Worm (Caenorhabditis elegans) whole organism, L4 larva: ENCODE measurements around the gene srh-21.

Source experiments
- F10B5.3 ChIP-seq: sonication (generic microtip); optimal IDR thresholded peaks from 2 replicates; lab custom pipeline; 2016; ENCODE audit warnings: mild to moderate bottlenecking, missing genetic modification characterization, missing compliant biosample characterization
- F44E2.7 ChIP-seq: fragments of 200-800 bp; sonication (Bioruptor generic); IDR thresholded peaks from 2 replicates; pipeline ENCODE4 v2.1.2; 2022; ENCODE audit warnings: missing genetic modification characterization, missing compliant biosample characterization
- T26A8.4 ChIP-seq: fragments of 200-800 bp; sonication (Bioruptor generic); IDR thresholded peaks from 2 replicates; pipeline ENCODE4 v1.3.6; 2022; ENCODE audit warnings: missing genetic modification characterization, missing compliant biosample characterization
- aha-1 ChIP-seq: fragments of 150-350 bp; peaks from one replicate; lab custom pipeline; 2014; ENCODE audit warnings: missing biosample characterization, missing genetic modification characterization
- ama-1 ChIP-seq: fragments of 150-350 bp; optimal IDR thresholded peaks from 2 replicates; lab custom pipeline; 2014; ENCODE audit warnings: inconsistent platforms, mixed read lengths
- ceh-20 ChIP-seq: fragments of 200-800 bp; sonication (Bioruptor generic); IDR thresholded peaks from 2 replicates; pipeline ENCODE4 v1.3.6; 2022; ENCODE audit warnings: missing genetic modification reagents, missing genetic modification characterization, missing compliant biosample characterization
- ceh-32 ChIP-seq: sonication (generic microtip); optimal IDR thresholded peaks from 2 replicates; lab custom pipeline; 2016; ENCODE audit warnings: mild to moderate bottlenecking, missing genetic modification characterization, missing compliant biosample characterization; ENCODE audit not compliant: poor library complexity
- ceh-82 ChIP-seq: sonication (generic microtip); optimal IDR thresholded peaks from 2 replicates; lab custom pipeline; 2017; ENCODE audit warnings: missing biosample characterization, missing genetic modification characterization
- cey-2 ChIP-seq: sonication (generic microtip); optimal IDR thresholded peaks from 3 replicates; lab custom pipeline; 2017; ENCODE audit warnings: missing genetic modification characterization, mild to moderate bottlenecking, missing compliant biosample characterization, antibody characterized with exemption, borderline replicate concordance; ENCODE audit not compliant: insufficient read depth
- daf-16 ChIP-seq, 3 experiments: sonication (generic microtip); optimal IDR thresholded peaks; 2 replicates each; lab custom pipeline; 2016 to 2017; ENCODE audit warnings: missing genetic modification characterization in 3 of 3, missing genetic modification reagents in 3 of 3, mild to moderate bottlenecking in 2 of 3, missing compliant biosample characterization in 2 of 3, missing biosample characterization in 1 of 3, moderate library complexity in 1 of 3
- dmd-6 ChIP-seq: fragments of 200-800 bp; sonication (Bioruptor generic); IDR thresholded peaks from 2 replicates; pipeline ENCODE4 v1.3.6; 2022; ENCODE audit warnings: missing genetic modification reagents, missing genetic modification characterization, missing compliant biosample characterization
- dve-1 ChIP-seq: sonication (generic microtip); optimal IDR thresholded peaks from 2 replicates; lab custom pipeline; 2017; ENCODE audit warnings: antibody characterized with exemption, mild to moderate bottlenecking, missing genetic modification characterization, missing compliant biosample characterization; ENCODE audit not compliant: insufficient read depth
- gei-8 ChIP-seq: fragments of 200-800 bp; sonication (Bioruptor generic); optimal IDR thresholded peaks from 2 replicates; lab custom pipeline; 2018; ENCODE audit warnings: mild to moderate bottlenecking, missing genetic modification characterization, missing compliant biosample characterization
- hlh-11 ChIP-seq: fragments of 200-800 bp; sonication (Bioruptor generic); optimal IDR thresholded peaks from 2 replicates; lab custom pipeline; 2018; ENCODE audit warnings: mild to moderate bottlenecking, missing genetic modification characterization, missing compliant biosample characterization
- hlh-30 ChIP-seq: sonication (generic microtip); optimal IDR thresholded peaks from 2 replicates; lab custom pipeline; 2017; ENCODE audit warnings: antibody characterized with exemption, mild to moderate bottlenecking, missing genetic modification characterization, missing compliant biosample characterization; ENCODE audit not compliant: insufficient read depth
- jun-1 ChIP-seq: fragments of 150-350 bp; optimal IDR thresholded peaks from 2 replicates; lab custom pipeline; 2014; ENCODE audit warnings: missing biosample characterization, missing genetic modification reagents, missing genetic modification characterization
- lim-7 ChIP-seq: fragments of 200-800 bp; sonication (Bioruptor generic); IDR thresholded peaks from 2 replicates; pipeline ENCODE4 v1.3.6; 2022; ENCODE audit warnings: missing genetic modification characterization, missing compliant biosample characterization
- lin-1 ChIP-seq: fragments of 200-800 bp; sonication (Bioruptor generic); IDR thresholded peaks from 2 replicates; pipeline ENCODE4 v1.3.6; 2022; ENCODE audit warnings: missing genetic modification reagents, missing genetic modification characterization, missing compliant biosample characterization
- lin-38 ChIP-seq: fragments of 200-800 bp; sonication (Bioruptor generic); IDR thresholded peaks from 2 replicates; pipeline ENCODE4 v1.3.6; 2022; ENCODE audit warnings: missing genetic modification reagents, missing genetic modification characterization, missing compliant biosample characterization
- mdl-1 ChIP-seq, 2 experiments: fragments of 150-350 bp in 1 of 2; sonication (generic microtip) in 1 of 2; optimal IDR thresholded peaks; 2 replicates each; lab custom pipeline; 2014 to 2017; ENCODE audit warnings: missing biosample characterization in 2 of 2, missing genetic modification characterization in 2 of 2
- mes-2 ChIP-seq: sonication (generic microtip); optimal IDR thresholded peaks from 2 replicates; lab custom pipeline; 2016; ENCODE audit warnings: missing genotype, mild to moderate bottlenecking, missing genetic modification characterization, missing compliant biosample characterization; ENCODE audit not compliant: poor library complexity, severe bottlenecking
- mxl-3 ChIP-seq: fragments of 200-800 bp; sonication (Bioruptor generic); optimal IDR thresholded peaks from 2 replicates; lab custom pipeline; 2018; ENCODE audit warnings: mild to moderate bottlenecking, missing genetic modification characterization, missing compliant biosample characterization
- nhr-10 ChIP-seq: fragments of 150-350 bp; optimal IDR thresholded peaks from 2 replicates; lab custom pipeline; 2014; ENCODE audit warnings: missing biosample characterization, missing genetic modification characterization
- nhr-102 ChIP-seq: sonication (generic microtip); optimal IDR thresholded peaks from 2 replicates; lab custom pipeline; 2016; ENCODE audit warnings: mild to moderate bottlenecking, missing genetic modification characterization, moderate library complexity, missing compliant biosample characterization
- nhr-25 ChIP-seq: sonication (generic microtip); optimal IDR thresholded peaks from 2 replicates; lab custom pipeline; 2017; ENCODE audit warnings: missing genetic modification characterization, mild to moderate bottlenecking, missing compliant biosample characterization, antibody characterized with exemption, moderate library complexity, borderline replicate concordance; ENCODE audit not compliant: insufficient read depth
- nhr-28 ChIP-seq: fragments of 150-350 bp; optimal IDR thresholded peaks from 2 replicates; lab custom pipeline; 2014; ENCODE audit warnings: missing biosample characterization, missing genetic modification characterization
- nhr-48 ChIP-seq: sonication (generic microtip); optimal IDR thresholded peaks from 2 replicates; lab custom pipeline; 2016; ENCODE audit warnings: mild to moderate bottlenecking, missing genetic modification characterization, missing compliant biosample characterization
- php-3 ChIP-seq: fragments of 200-800 bp; sonication (Bioruptor generic); IDR thresholded peaks from 2 replicates; pipeline ENCODE4 v1.3.6; 2022; ENCODE audit warnings: missing genetic modification reagents, missing genetic modification characterization, missing compliant biosample characterization
- pqm-1 ChIP-seq: sonication (generic microtip); optimal IDR thresholded peaks from 2 replicates; lab custom pipeline; 2017; ENCODE audit warnings: missing biosample characterization, missing genetic modification characterization
- saeg-2 ChIP-seq: fragments of 200-800 bp; sonication (Bioruptor generic); IDR thresholded peaks from 2 replicates; pipeline ENCODE4 v1.3.6; 2022; ENCODE audit warnings: missing genetic modification reagents, missing genetic modification characterization, missing compliant biosample characterization
- set-16 ChIP-seq: fragments of 200-800 bp; sonication (Bioruptor generic); IDR thresholded peaks from 2 replicates; pipeline ENCODE4 v1.3.6; 2022; ENCODE audit warnings: missing genetic modification reagents, missing genetic modification characterization, missing compliant biosample characterization
- spr-1 ChIP-seq: sonication (generic microtip); optimal IDR thresholded peaks from 2 replicates; lab custom pipeline; 2016; ENCODE audit warnings: mild to moderate bottlenecking, missing genetic modification characterization, missing compliant biosample characterization
- vab-7 ChIP-seq: fragments of 200-800 bp; sonication (Bioruptor generic); IDR thresholded peaks from 2 replicates; pipeline ENCODE4 v1.3.6; 2022; ENCODE audit warnings: missing genetic modification reagents, missing genetic modification characterization, missing compliant biosample characterization
- zfp-2 ChIP-seq: sonication (generic microtip); optimal IDR thresholded peaks from 2 replicates; lab custom pipeline; 2016; ENCODE audit warnings: mild to moderate bottlenecking, missing genetic modification characterization, missing compliant biosample characterization
- zip-11 ChIP-seq: fragments of 200-800 bp; sonication (Bioruptor generic); IDR thresholded peaks from 2 replicates; pipeline ENCODE4 v1.3.6; 2022; ENCODE audit warnings: missing genetic modification characterization, missing compliant biosample characterization

srh-21 gene

ce11 chrV:4914879-4915278 lies 11.6 kb upstream of the srh-21 start, which contains the start of gene H23N18.6:
TSS of gene H23N18.6 (minus strand) at chrV:4915079.
- peak; percentile 69 for TF ChIP-seq nhr-28
- TF ChIP-seq pqm-1 (tag; lab: Kevin White, UChicago) = peak; percentile 77
- TF ChIP-seq hlh-11 (tag; lab: Kevin White, UChicago) = peak; percentile 28
- no peak for TF ChIP-seq daf-16 (GFP tag; optimal IDR thresholded peaks at IDR 0.05; lab: Kevin White, UChicago)
- TF ChIP-seq daf-16 (tag; optimal IDR thresholded peaks at IDR 0.05; lab: Kevin White, UChicago) = no peak
- TF ChIP-seq dmd-6 (GFP tag; lab: Robert Waterston, UW) = 0 out of 2 replicates have a peak, but pooled peaks have one; percentile 9
- TF ChIP-seq lim-7 (GFP tag; lab: Robert Waterston, UW) = no peak
- peak; percentile 4 for TF ChIP-seq aha-1 (tag; lab: Kevin White, UChicago)
- TF ChIP-seq php-3 = peak; percentile 48; the same call in 1 of the 2 replicates
- no peak for TF ChIP-seq F10B5.3

DNA sequence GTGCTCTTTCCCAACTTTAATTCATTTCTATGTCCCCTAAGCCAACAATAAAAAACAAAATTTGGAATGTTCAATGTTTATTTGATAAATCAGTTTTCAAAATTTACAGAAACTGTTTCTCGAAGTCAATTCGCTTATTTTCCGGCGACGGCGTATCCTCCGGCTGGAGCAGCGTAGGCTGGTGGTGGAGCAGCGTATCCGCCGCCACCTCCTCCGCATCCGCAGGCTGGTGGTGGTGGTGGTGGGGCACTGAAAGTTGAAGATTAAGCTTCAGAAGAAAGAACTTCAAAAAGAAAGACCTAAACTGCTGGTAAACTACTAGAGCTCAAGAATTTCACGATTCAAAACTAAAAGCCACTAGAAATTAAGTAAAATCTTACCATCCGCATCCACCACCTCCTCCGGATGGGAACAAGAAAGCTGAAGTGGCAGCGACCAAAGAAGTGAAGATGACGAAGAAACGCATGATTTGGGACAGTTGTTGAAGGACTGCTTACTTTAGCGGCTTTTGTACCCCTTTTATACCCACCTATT lies 8.3 kb upstream of the srh-21 start, which contains the start of gene C02E7.7:
Gene C02E7.7, minus strand, starts transcription at position 484 of the 534 bp plus-strand sequence.
- TF ChIP-seq set-16 (GFP tag; lab: Robert Waterston, UW) (peak; percentile 80), lin-1 (GFP tag; lab: Robert Waterston, UW) (no peak)

DNA sequence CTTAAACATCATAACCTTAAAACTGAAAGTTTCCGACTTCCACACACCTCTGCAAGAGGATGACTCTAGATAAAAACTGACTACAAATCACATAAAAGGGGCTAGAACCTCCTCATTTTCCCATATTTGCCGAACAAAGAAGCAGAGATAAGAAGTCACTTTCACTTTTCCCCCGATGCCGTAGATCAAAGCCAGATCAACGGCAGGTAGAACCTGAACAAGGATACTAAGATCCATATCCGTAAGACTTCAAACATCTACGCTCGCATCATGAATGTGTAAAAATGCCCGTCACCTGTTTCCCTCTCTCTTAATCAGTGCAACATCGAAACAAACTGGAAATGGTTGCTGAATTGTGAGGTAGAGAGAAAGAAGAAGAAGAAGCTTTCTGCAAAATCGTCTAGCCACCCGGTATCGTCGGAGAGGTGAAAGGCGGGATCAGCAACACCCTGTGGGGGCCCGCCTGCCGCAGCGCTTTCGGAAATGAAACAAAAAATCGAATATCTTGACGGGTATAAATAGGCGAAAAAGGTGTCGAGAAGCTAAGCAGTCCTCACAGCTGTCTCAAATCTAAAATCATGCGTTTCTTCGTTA lies 7.7 kb upstream of the srh-21 start, which contains the start of gene C02E7.6:
Gene C02E7.6, plus strand, starts transcription at position 544 of the 594 bp plus-strand sequence.
- peak; percentile 4 for TF ChIP-seq spr-1 (tag; lab: Kevin White, UChicago)
- peak; percentile 69 for TF ChIP-seq hlh-11 (tag; lab: Kevin White, UChicago)
- peak; percentile 62 for TF ChIP-seq nhr-102
- peak; percentile 93 for TF ChIP-seq nhr-48
- TF ChIP-seq nhr-28 = peak; percentile 30
- no peak for TF ChIP-seq ama-1 (lab: Kevin White, UChicago)
- TF ChIP-seq dve-1 (tag; lab: Kevin White, UChicago) = no peak
- TF ChIP-seq cey-2 (tag; lab: Kevin White, UChicago) = peak; percentile 47
- no peak for TF ChIP-seq zfp-2 (tag; lab: Kevin White, UChicago)
- TF ChIP-seq mxl-3 (GFP tag; lab: Kevin White, UChicago) = peak; percentile 43
- TF ChIP-seq nhr-10 (tag; lab: Kevin White, UChicago) = peak; percentile 48
- peak in 1 of 2 experiments; percentile 6 for TF ChIP-seq mdl-1 (tag; optimal IDR thresholded peaks at IDR 0.05; lab: Kevin White, UChicago)

DNA sequence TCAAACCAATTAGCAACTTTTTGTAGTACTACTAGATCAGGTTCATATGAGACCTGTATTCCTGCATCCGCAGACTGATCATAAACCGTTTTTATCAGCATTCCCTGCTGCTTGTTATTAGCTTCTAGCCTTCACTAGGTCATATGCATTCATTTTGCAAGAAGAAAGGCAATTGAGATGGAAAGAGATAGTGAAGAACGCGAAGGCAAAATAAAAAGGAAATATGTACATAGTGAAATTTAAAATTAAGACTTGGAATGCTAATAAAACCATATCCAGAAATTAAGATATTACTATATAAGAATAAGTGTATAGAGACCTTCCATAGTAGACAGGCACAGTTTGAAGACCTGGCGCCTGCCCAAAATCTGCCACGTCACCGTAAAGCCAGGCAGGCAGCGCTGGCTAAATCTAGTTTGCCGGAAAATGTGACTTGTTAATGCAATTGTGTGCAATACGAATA lies 5.8 kb upstream of the srh-21 start, which contains the start of the genes C02E7.8 and srh-23:
Gene C02E7.8, minus strand, starts transcription at position 101 of the 463 bp plus-strand sequence.
Gene srh-23, plus strand, starts transcription at position 413 of the 463 bp plus-strand sequence.
- TF ChIP-seq nhr-25 (tag; lab: Kevin White, UChicago) = no peak
- TF ChIP-seq mes-2 (tag; lab: Kevin White, UChicago) = no peak
- TF ChIP-seq ceh-32 = no peak
- TF ChIP-seq ceh-20 (GFP tag; lab: Robert Waterston, UW) = no peak
- no peak for TF ChIP-seq zip-11 (GFP tag; lab: Robert Waterston, UW)
- no peak for TF ChIP-seq F44E2.7 (GFP tag; lab: Robert Waterston, UW)
- TF ChIP-seq saeg-2 (GFP tag; lab: Robert Waterston, UW) = no peak
- TF ChIP-seq hlh-30 = no peak
- TF ChIP-seq lin-38 (GFP tag; lab: Robert Waterston, UW) = no peak
- TF ChIP-seq T26A8.4 (GFP tag; lab: Robert Waterston, UW) = no peak
- no peak for TF ChIP-seq lin-1 (GFP tag; lab: Robert Waterston, UW)
- TF ChIP-seq ama-1 (lab: Kevin White, UChicago) = no peak
- TF ChIP-seq gei-8 (GFP tag; lab: Kevin White, UChicago) = no peak
- no peak for TF ChIP-seq jun-1 (tag; lab: Kevin White, UChicago)
- no peak for TF ChIP-seq cey-2 (tag; lab: Kevin White, UChicago)
- TF ChIP-seq vab-7 (GFP tag; lab: Robert Waterston, UW) = no peak
- TF ChIP-seq ceh-82 (tag; lab: Kevin White, UChicago) = no peak
